Fruit fly (Drosophila melanogaster) whole organism, embryonic: ENCODE results near the gene Max.
A peak's percentile ranks its signal among the peaks of the same experiment; 100 is the strongest.

Source experiments
- Ada2b ChIP-seq: fragments of 200-800 bp; sonication (Bioruptor generic); IDR thresholded peaks from 2 replicates; pipeline ENCODE4 v1.3.6; 2022; ENCODE audit warnings: missing biosample characterization, missing genetic modification characterization
- Asciz ChIP-seq: fragments of 200-800 bp; sonication (Bioruptor generic); optimal IDR thresholded peaks from 2 replicates; lab custom pipeline; 2017; ENCODE audit warnings: missing biosample characterization, mild to moderate bottlenecking, missing genetic modification characterization, missing genetic modification reagents
- B-H2 ChIP-seq: fragments of 200-800 bp; sonication (Bioruptor generic); optimal IDR thresholded peaks from 2 replicates; lab custom pipeline; 2018; ENCODE audit warnings: missing biosample characterization, mild to moderate bottlenecking, missing genetic modification characterization
- BEAF-32 ChIP-seq: fragments of 200-800 bp; sonication (Bioruptor generic); optimal IDR thresholded peaks from 3 replicates; lab custom pipeline; 2017; ENCODE audit warnings: missing biosample characterization, missing genetic modification characterization, mild to moderate bottlenecking, moderate library complexity, missing genetic modification reagents
- CG1024 ChIP-seq: fragments of 200-800 bp; sonication (Bioruptor generic); IDR thresholded peaks from 2 replicates; pipeline ENCODE4 v1.3.6; 2022; ENCODE audit warnings: missing biosample characterization, missing genetic modification characterization
- CG10565 ChIP-seq: fragments of 200-800 bp; sonication (Bioruptor generic); optimal IDR thresholded peaks from 3 replicates; lab custom pipeline; 2016; ENCODE audit warnings: missing biosample characterization, mild to moderate bottlenecking, missing genetic modification characterization
- CG12071 ChIP-seq: fragments of 200-800 bp; sonication (Bioruptor generic); optimal IDR thresholded peaks from 3 replicates; lab custom pipeline; 2018; ENCODE audit warnings: missing biosample characterization, mild to moderate bottlenecking, missing genetic modification characterization
- CG12744 ChIP-seq: fragments of 200-800 bp; sonication (Bioruptor generic); optimal IDR thresholded peaks from 2 replicates; lab custom pipeline; 2016; ENCODE audit warnings: missing biosample characterization, missing genetic modification characterization
- CG13287 ChIP-seq: fragments of 200-800 bp; sonication (Bioruptor generic); IDR thresholded peaks from 2 replicates; pipeline ENCODE4 v1.3.6; 2022; ENCODE audit warnings: missing biosample characterization, missing genetic modification characterization; ENCODE audit not compliant: partially characterized antibody
- CG13296 ChIP-seq: fragments of 200-800 bp; sonication (Bioruptor generic); optimal IDR thresholded peaks from 3 replicates; lab custom pipeline; 2018; ENCODE audit warnings: missing biosample characterization, mild to moderate bottlenecking, missing genetic modification characterization
- CG13775 ChIP-seq: fragments of 200-800 bp; sonication (Bioruptor generic); optimal IDR thresholded peaks from 3 replicates; lab custom pipeline; 2017; ENCODE audit warnings: missing biosample characterization, mild to moderate bottlenecking, missing genetic modification characterization
- CG1602 ChIP-seq: fragments of 200-800 bp; sonication (Bioruptor generic); optimal IDR thresholded peaks from 3 replicates; lab custom pipeline; 2016; ENCODE audit warnings: missing biosample characterization, missing genetic modification characterization
- CG18599 ChIP-seq: fragments of 200-800 bp; sonication (Bioruptor generic); optimal IDR thresholded peaks from 3 replicates; lab custom pipeline; 2017; ENCODE audit warnings: missing biosample characterization, missing genetic modification characterization, mild to moderate bottlenecking, moderate library complexity, missing genetic modification reagents
- CG2202 ChIP-seq: fragments of 200-800 bp; sonication (Bioruptor generic); optimal IDR thresholded peaks from 2 replicates; lab custom pipeline; 2018; ENCODE audit warnings: missing biosample characterization, mild to moderate bottlenecking, missing genetic modification characterization
- CG2875 ChIP-seq: fragments of 200-800 bp; sonication (Bioruptor generic); optimal IDR thresholded peaks from 2 replicates; lab custom pipeline; 2017; ENCODE audit warnings: missing biosample characterization, mild to moderate bottlenecking, missing genetic modification characterization, missing genetic modification reagents
- CG3163 ChIP-seq: fragments of 200-800 bp; sonication (Bioruptor generic); optimal IDR thresholded peaks from 3 replicates; lab custom pipeline; 2016; ENCODE audit warnings: missing biosample characterization, missing genetic modification characterization
- CG32772 ChIP-seq: fragments of 200-800 bp; sonication (Bioruptor generic); IDR thresholded peaks from 2 replicates; pipeline ENCODE4 v1.3.6; 2022; ENCODE audit warnings: missing biosample characterization, missing genetic modification characterization
- CG4282 ChIP-seq: fragments of 200-800 bp; sonication (Bioruptor generic); optimal IDR thresholded peaks from 2 replicates; lab custom pipeline; 2016; ENCODE audit warnings: missing biosample characterization, missing genetic modification characterization
- CG6272 ChIP-seq: fragments of 200-800 bp; sonication (Bioruptor generic); IDR thresholded peaks from 2 replicates; pipeline ENCODE4 v1.3.6; 2022; ENCODE audit warnings: missing biosample characterization, missing genetic modification characterization
- CG7786 ChIP-seq: fragments of 200-800 bp; sonication (Bioruptor generic); optimal IDR thresholded peaks from 2 replicates; lab custom pipeline; 2016; ENCODE audit warnings: missing biosample characterization, missing genetic modification characterization
- CG7987 ChIP-seq: fragments of 200-800 bp; sonication (Bioruptor generic); optimal IDR thresholded peaks from 2 replicates; lab custom pipeline; 2018; ENCODE audit warnings: missing biosample characterization, mild to moderate bottlenecking, missing genetic modification characterization, moderate library complexity
- CG8089 ChIP-seq: fragments of 200-800 bp; sonication (Bioruptor generic); optimal IDR thresholded peaks from 3 replicates; lab custom pipeline; 2016; ENCODE audit warnings: missing biosample characterization, missing genetic modification characterization
- CG9797 ChIP-seq: fragments of 200-800 bp; sonication (Bioruptor generic); optimal IDR thresholded peaks from 3 replicates; lab custom pipeline; 2018; ENCODE audit warnings: missing biosample characterization, mild to moderate bottlenecking, missing genetic modification characterization
- CTCF ChIP-seq: fragments of 200-800 bp; sonication (Bioruptor generic); optimal IDR thresholded peaks from 2 replicates; lab custom pipeline; 2017; ENCODE audit warnings: missing biosample characterization, mild to moderate bottlenecking, missing genetic modification characterization, moderate library complexity
- CrebB ChIP-seq: fragments of 200-800 bp; sonication (Bioruptor generic); optimal IDR thresholded peaks from 3 replicates; lab custom pipeline; 2018; ENCODE audit warnings: missing biosample characterization, mild to moderate bottlenecking, missing genetic modification characterization
- D19A ChIP-seq: fragments of 200-800 bp; optimal IDR thresholded peaks from 3 replicates; lab custom pipeline; 2019; ENCODE audit warnings: missing biosample characterization, mild to moderate bottlenecking, missing genetic modification characterization, moderate library complexity
- HHEX ChIP-seq: fragments of 200-800 bp; sonication (Bioruptor generic); optimal IDR thresholded peaks from 3 replicates; lab custom pipeline; 2017; ENCODE audit warnings: missing biosample characterization, mild to moderate bottlenecking, missing genetic modification characterization, missing genetic modification reagents
- Hr3 ChIP-seq: fragments of 200-800 bp; sonication (Bioruptor generic); optimal IDR thresholded peaks from 3 replicates; lab custom pipeline; 2016; ENCODE audit warnings: missing biosample characterization, missing genetic modification characterization
- Mad ChIP-seq: fragments of 200-800 bp; sonication (Bioruptor generic); optimal IDR thresholded peaks from 2 replicates; lab custom pipeline; 2016; ENCODE audit warnings: missing biosample characterization, missing genetic modification characterization
- NC2α ChIP-seq: fragments of 200-800 bp; sonication (Bioruptor generic); optimal IDR thresholded peaks from 2 replicates; lab custom pipeline; 2016; ENCODE audit warnings: missing biosample characterization, missing genetic modification characterization
- NFAT ChIP-seq: fragments of 200-800 bp; sonication (Bioruptor generic); IDR thresholded peaks from 2 replicates; pipeline ENCODE4 v1.3.6; 2022; ENCODE audit warnings: missing biosample characterization, missing genetic modification characterization
- Nf-YB ChIP-seq: fragments of 200-800 bp; sonication (Bioruptor generic); optimal IDR thresholded peaks from 3 replicates; lab custom pipeline; 2019; ENCODE audit warnings: missing biosample characterization, mild to moderate bottlenecking, missing genetic modification characterization, moderate library complexity
- Stat92E ChIP-seq, 3 experiments: fragments of >200 bp in 2 of 3; fragments of 200-800 bp in 1 of 3; sonication (Bioruptor generic) in 1 of 3; optimal IDR thresholded peaks; 2 replicates each; lab custom pipeline; 2017 to 2019; ENCODE audit warnings: missing biosample characterization in 3 of 3, missing genetic modification characterization in 3 of 3, mild to moderate bottlenecking in 1 of 3, moderate library complexity in 1 of 3
- Tbp ChIP-seq: fragments of >200 bp; optimal IDR thresholded peaks from 2 replicates; lab custom pipeline; 2018; ENCODE audit warnings: missing biosample characterization, missing genetic modification characterization
- Xbp1 ChIP-seq: fragments of 200-800 bp; sonication (Bioruptor generic); optimal IDR thresholded peaks from 3 replicates; lab custom pipeline; 2016; ENCODE audit warnings: missing biosample characterization, mild to moderate bottlenecking, missing genetic modification characterization
- cg ChIP-seq: fragments of 200-800 bp; sonication (Bioruptor generic); optimal IDR thresholded peaks from 3 replicates; lab custom pipeline; 2019; ENCODE audit warnings: missing biosample characterization, mild to moderate bottlenecking, missing genetic modification characterization, moderate library complexity
- crol ChIP-seq: fragments of 200-800 bp; sonication (Bioruptor generic); IDR thresholded peaks from 2 replicates; pipeline ENCODE4 v1.3.6; 2022; ENCODE audit warnings: missing biosample characterization, missing genetic modification characterization
- dpn ChIP-seq, 2 experiments: fragments of 200-800 bp; sonication (Bioruptor generic); optimal IDR thresholded peaks; 3 replicates each; lab custom pipeline; 2016; ENCODE audit warnings: missing biosample characterization in 2 of 2, missing genetic modification characterization in 2 of 2
- dysf ChIP-seq: fragments of 200-800 bp; sonication (Bioruptor generic); IDR thresholded peaks from 3 replicates; pipeline ENCODE4 v1.3.6; 2022; ENCODE audit warnings: missing biosample characterization, missing genetic modification characterization
- jing ChIP-seq: fragments of 200-800 bp; sonication (Bioruptor generic); optimal IDR thresholded peaks from 2 replicates; lab custom pipeline; 2018; ENCODE audit warnings: missing biosample characterization, mild to moderate bottlenecking, missing genetic modification characterization
- klu ChIP-seq: fragments of 200-800 bp; sonication (Bioruptor generic); IDR thresholded peaks from 2 replicates; pipeline ENCODE4 v1.3.6; 2022; ENCODE audit warnings: missing biosample characterization, missing genetic modification characterization
- kni ChIP-seq: fragments of 200-800 bp; sonication (Bioruptor generic); optimal IDR thresholded peaks from 3 replicates; lab custom pipeline; 2017; ENCODE audit warnings: mild to moderate bottlenecking, missing biosample characterization, missing genetic modification reagents, missing genetic modification characterization
- prd ChIP-seq, 3 experiments: fragments of >200 bp in 2 of 3; fragments of 200-800 bp in 1 of 3; sonication (Bioruptor generic) in 1 of 3; optimal IDR thresholded peaks in 2 of 3; IDR thresholded peaks in 1 of 3; 2 replicates in 2 of 3; 3 replicates in 1 of 3; pipeline versions ENCODE4 v1.3.6 to Lab custom; 2017 to 2022; ENCODE audit warnings: missing biosample characterization in 1 of 3, missing genetic modification characterization in 1 of 3
- repo ChIP-seq: fragments of 200-800 bp; sonication (Bioruptor generic); optimal IDR thresholded peaks from 2 replicates; lab custom pipeline; 2016; ENCODE audit warnings: missing biosample characterization, missing genetic modification characterization
- run ChIP-seq: fragments of 200-800 bp; sonication (Bioruptor generic); optimal IDR thresholded peaks from 3 replicates; lab custom pipeline; 2018; ENCODE audit warnings: missing biosample characterization, mild to moderate bottlenecking, missing genetic modification characterization
- ssp ChIP-seq: fragments of 200-800 bp; sonication (Bioruptor generic); IDR thresholded peaks from 2 replicates; pipeline ENCODE4 v1.3.6; 2022; ENCODE audit warnings: missing biosample characterization, missing genetic modification characterization
- stc ChIP-seq: fragments of 200-800 bp; sonication (Bioruptor generic); IDR thresholded peaks from 2 replicates; pipeline ENCODE4 v1.3.6; 2022; ENCODE audit warnings: missing biosample characterization, missing genetic modification characterization
- tap ChIP-seq: fragments of 200-800 bp; optimal IDR thresholded peaks from 3 replicates; lab custom pipeline; 2019; ENCODE audit warnings: missing biosample characterization, mild to moderate bottlenecking, missing genetic modification characterization, moderate library complexity
- tup ChIP-seq: fragments of 200-800 bp; sonication (Bioruptor generic); optimal IDR thresholded peaks from 2 replicates; lab custom pipeline; 2016; ENCODE audit warnings: missing biosample characterization, mild to moderate bottlenecking, missing genetic modification characterization, moderate library complexity
- vnd ChIP-seq: fragments of 200-800 bp; sonication (Bioruptor generic); IDR thresholded peaks from 3 replicates; pipeline ENCODE4 v1.3.6; 2022; ENCODE audit warnings: missing biosample characterization, missing genetic modification characterization; ENCODE audit not compliant: partially characterized antibody
- vvl ChIP-seq: fragments of 200-800 bp; sonication (Bioruptor generic); IDR thresholded peaks from 2 replicates; pipeline ENCODE4 v1.3.6; 2022; ENCODE audit warnings: missing biosample characterization, missing genetic modification characterization

Max gene

dm6 chr3L:19264141-19264487 lies at the start of gene Max (continued):
- TF ChIP-seq CrebB (peak; percentile 63), CG10565 (GFP tag; lab: Kevin White, UChicago) (no peak), CG9797 (GFP tag; lab: Kevin White, UChicago) (peak; percentile 90), ssp (GFP tag; lab: Robert Waterston, UW) (no peak), CG18599 (GFP tag; lab: Kevin White, UChicago) (peak; percentile 79), vvl (peak; percentile 90), klu (GFP tag; lab: Robert Waterston, UW) (no peak), Stat92E (GFP tag; optimal IDR thresholded peaks at IDR 0.05; lab: Kevin White, UChicago) (no peak), tup (GFP tag; lab: Kevin White, UChicago) (no peak), CG1602 (GFP tag; lab: Kevin White, UChicago) (peak; percentile 44), vnd (no peak), cg (GFP tag; lab: Kevin White, UChicago) (no peak), CG7786 (GFP tag; lab: Kevin White, UChicago) (no peak), BEAF-32 (GFP tag; lab: Kevin White, UChicago) (peak; percentile 42), CG12744 (GFP tag; lab: Kevin White, UChicago) (no peak), Asciz (GFP tag; lab: Kevin White, UChicago) (no peak), B-H2 (peak; percentile 82), kni (GFP tag; lab: Kevin White, UChicago) (no peak), CG13296 (GFP tag; lab: Kevin White, UChicago) (peak; percentile 73), jing (no peak), Mad (GFP tag; lab: Kevin White, UChicago) (peak; percentile 36), dpn (GFP tag; optimal IDR thresholded peaks at IDR 0.05; lab: Kevin White, UChicago) (peak in 1 of 2 experiments; percentile 63), Nf-YB (peak; percentile 53), CG4282 (GFP tag; lab: Kevin White, UChicago) (no peak), run (no peak), CG7987 (peak; percentile 26), NFAT (GFP tag; lab: Robert Waterston, UW) (peak; percentile 78), CG6272 (GFP tag; lab: Robert Waterston, UW) (no peak), dysf (peak; percentile 73), CG2875 (GFP tag; lab: Kevin White, UChicago) (peak; percentile 52), Ada2b (GFP tag; lab: Robert Waterston, UW) (peak; percentile 60), CG8089 (GFP tag; lab: Kevin White, UChicago) (no peak), D19A (tag; lab: Kevin White, UChicago) (peak; percentile 66), CTCF (GFP tag; lab: Kevin White, UChicago) (no peak), CG12071 (peak; percentile 36), CG13775 (peak; percentile 75), CG1024 (GFP tag; lab: Robert Waterston, UW) (peak; percentile 36; the same call in 1 of the 2 replicates), Hr3 (GFP tag; lab: Kevin White, UChicago) (peak; percentile 51), prd (optimal IDR thresholded peaks at IDR 0.05; lab: Kevin White, UChicago) (no peak), prd (GFP tag; IDR thresholded peaks at IDR 0.05; lab: Robert Waterston, UW) (peak; percentile 77), CG13287 (GFP tag; lab: Robert Waterston, UW) (no peak; the same call in 1 of the 2 replicates), repo (no peak), tap (tag; lab: Kevin White, UChicago) (peak; percentile 79), CG2202 (peak; percentile 8), CG3163 (no peak), stc (peak; percentile 49; the same call in 1 of the 2 replicates), Tbp (no peak), NC2α (no peak), CG32772 (GFP tag; lab: Robert Waterston, UW) (0 out of 2 replicates have a peak, but pooled peaks have one; percentile 45), HHEX (GFP tag; lab: Kevin White, UChicago) (peak; percentile 39), crol (no peak), Xbp1 (GFP tag; lab: Kevin White, UChicago) (peak; percentile 75)
